Worm (Caenorhabditis elegans) whole organism, L4 larva: ENCODE results near the gene chin-1.
A peak's percentile ranks its signal among the peaks of the same experiment; 100 is the strongest.

Experiments used
- D1046.2 ChIP-seq: fragments of 200-800 bp; sonication (Bioruptor generic); IDR thresholded peaks from 2 replicates; pipeline ENCODE4 v1.3.6; 2022; ENCODE audit warnings: missing genetic modification characterization, missing compliant biosample characterization
- F49E8.2 ChIP-seq: sonication (generic microtip); optimal IDR thresholded peaks from 2 replicates; lab custom pipeline; 2016; ENCODE audit warnings: missing compliant biosample characterization, mild to moderate bottlenecking, missing genetic modification characterization, borderline replicate concordance
- T20F7.1 ChIP-seq: fragments of 200-800 bp; sonication (Bioruptor generic); optimal IDR thresholded peaks from 2 replicates; lab custom pipeline; 2018; ENCODE audit warnings: mild to moderate bottlenecking, missing genetic modification characterization, missing compliant biosample characterization
- T26A8.4 ChIP-seq: fragments of 200-800 bp; sonication (Bioruptor generic); IDR thresholded peaks from 2 replicates; pipeline ENCODE4 v1.3.6; 2022; ENCODE audit warnings: missing genetic modification characterization, missing compliant biosample characterization
- Y48G9A.11 ChIP-seq: fragments of 200-800 bp; sonication (Bioruptor generic); IDR thresholded peaks from 2 replicates; pipeline ENCODE4 v1.3.6; 2022; ENCODE audit warnings: missing genetic modification reagents, missing genetic modification characterization, missing compliant biosample characterization
- ama-1 ChIP-seq: fragments of 150-350 bp; optimal IDR thresholded peaks from 2 replicates; lab custom pipeline; 2014; ENCODE audit warnings: inconsistent platforms, mixed read lengths
- ceh-20 ChIP-seq: fragments of 200-800 bp; sonication (Bioruptor generic); IDR thresholded peaks from 2 replicates; pipeline ENCODE4 v1.3.6; 2022; ENCODE audit warnings: missing genetic modification reagents, missing genetic modification characterization, missing compliant biosample characterization
- ceh-44 ChIP-seq: fragments of 200-800 bp; sonication (Bioruptor generic); IDR thresholded peaks from 2 replicates; pipeline ENCODE4 v1.3.6; 2022; ENCODE audit warnings: missing genetic modification reagents, missing genetic modification characterization, missing compliant biosample characterization
- ceh-82 ChIP-seq: sonication (generic microtip); optimal IDR thresholded peaks from 2 replicates; lab custom pipeline; 2017; ENCODE audit warnings: missing biosample characterization, missing genetic modification characterization
- ces-1 ChIP-seq: fragments of 150-350 bp; sonication (generic microtip); optimal IDR thresholded peaks from 4 replicates; lab custom pipeline; 2014; ENCODE audit warnings: missing biosample characterization, missing genetic modification reagents, missing genetic modification characterization
- cey-2 ChIP-seq: sonication (generic microtip); optimal IDR thresholded peaks from 3 replicates; lab custom pipeline; 2017; ENCODE audit warnings: missing genetic modification characterization, mild to moderate bottlenecking, missing compliant biosample characterization, antibody characterized with exemption, borderline replicate concordance; ENCODE audit not compliant: insufficient read depth
- dpl-1 ChIP-seq: fragments of 150-350 bp; optimal IDR thresholded peaks from 2 replicates; lab custom pipeline; 2014; ENCODE audit warnings: missing biosample characterization, missing genetic modification reagents, missing genetic modification characterization
- dve-1 ChIP-seq: sonication (generic microtip); optimal IDR thresholded peaks from 2 replicates; lab custom pipeline; 2017; ENCODE audit warnings: antibody characterized with exemption, mild to moderate bottlenecking, missing genetic modification characterization, missing compliant biosample characterization; ENCODE audit not compliant: insufficient read depth
- fkh-10 ChIP-seq: fragments of 150-350 bp; optimal IDR thresholded peaks from 2 replicates; lab custom pipeline; 2014; ENCODE audit warnings: missing biosample characterization, missing genetic modification reagents, missing genetic modification characterization
- gei-8 ChIP-seq: fragments of 200-800 bp; sonication (Bioruptor generic); optimal IDR thresholded peaks from 2 replicates; lab custom pipeline; 2018; ENCODE audit warnings: mild to moderate bottlenecking, missing genetic modification characterization, missing compliant biosample characterization
- hif-1 ChIP-seq, 2 experiments: sonication (generic microtip); optimal IDR thresholded peaks; 2 replicates each; lab custom pipeline; 2016 to 2017; ENCODE audit warnings: missing compliant biosample characterization in 2 of 2, missing genetic modification characterization in 2 of 2, missing genetic modification reagents in 2 of 2, missing genotype in 2 of 2, mild to moderate bottlenecking in 1 of 2
- hlh-11 ChIP-seq: fragments of 200-800 bp; sonication (Bioruptor generic); optimal IDR thresholded peaks from 2 replicates; lab custom pipeline; 2018; ENCODE audit warnings: mild to moderate bottlenecking, missing genetic modification characterization, missing compliant biosample characterization
- lin-1 ChIP-seq: fragments of 200-800 bp; sonication (Bioruptor generic); IDR thresholded peaks from 2 replicates; pipeline ENCODE4 v1.3.6; 2022; ENCODE audit warnings: missing genetic modification reagents, missing genetic modification characterization, missing compliant biosample characterization
- lin-13 ChIP-seq: fragments of 150-350 bp; optimal IDR thresholded peaks from 2 replicates; lab custom pipeline; 2014; ENCODE audit warnings: missing biosample characterization, missing genetic modification reagents, missing genetic modification characterization
- madf-9 ChIP-seq: fragments of 200-800 bp; sonication (Bioruptor generic); conservative IDR thresholded peaks from 2 replicates; pipeline ENCODE4 v1.3.6; 2022; ENCODE audit warnings: missing genetic modification reagents, missing genetic modification characterization, missing compliant biosample characterization
- mdl-1 ChIP-seq, 2 experiments: fragments of 150-350 bp in 1 of 2; sonication (generic microtip) in 1 of 2; optimal IDR thresholded peaks; 2 replicates each; lab custom pipeline; 2014 to 2017; ENCODE audit warnings: missing biosample characterization in 2 of 2, missing genetic modification characterization in 2 of 2
- mdt-29 ChIP-seq: fragments of 200-800 bp; sonication (Bioruptor generic); IDR thresholded peaks from 2 replicates; pipeline ENCODE4 v1.3.6; 2022; ENCODE audit warnings: missing genetic modification reagents, missing genetic modification characterization, missing compliant biosample characterization
- mep-1 ChIP-seq: fragments of 150-350 bp; sonication (generic microtip); optimal IDR thresholded peaks from 3 replicates; lab custom pipeline; 2014; ENCODE audit warnings: missing biosample characterization, missing genetic modification characterization
- mxl-2 ChIP-seq: fragments of 200-800 bp; sonication (Bioruptor generic); conservative IDR thresholded peaks from 2 replicates; pipeline ENCODE4 v1.3.6; 2022; ENCODE audit warnings: missing genetic modification reagents, missing genetic modification characterization, missing compliant biosample characterization
- mxl-3 ChIP-seq: fragments of 200-800 bp; sonication (Bioruptor generic); optimal IDR thresholded peaks from 2 replicates; lab custom pipeline; 2018; ENCODE audit warnings: mild to moderate bottlenecking, missing genetic modification characterization, missing compliant biosample characterization
- nhr-10 ChIP-seq: fragments of 150-350 bp; optimal IDR thresholded peaks from 2 replicates; lab custom pipeline; 2014; ENCODE audit warnings: missing biosample characterization, missing genetic modification characterization
- nhr-11 ChIP-seq: fragments of 150-350 bp; optimal IDR thresholded peaks from 2 replicates; lab custom pipeline; 2014; ENCODE audit warnings: missing biosample characterization, missing genetic modification characterization
- nhr-111 ChIP-seq: fragments of 200-800 bp; sonication (Bioruptor generic); optimal IDR thresholded peaks from 2 replicates; lab custom pipeline; 2018; ENCODE audit warnings: mild to moderate bottlenecking, missing genetic modification characterization, missing compliant biosample characterization
- nhr-237 ChIP-seq: sonication (generic microtip); optimal IDR thresholded peaks from 2 replicates; lab custom pipeline; 2017; ENCODE audit warnings: missing biosample characterization, missing genetic modification characterization
- nhr-25 ChIP-seq: sonication (generic microtip); optimal IDR thresholded peaks from 2 replicates; lab custom pipeline; 2017; ENCODE audit warnings: missing genetic modification characterization, mild to moderate bottlenecking, missing compliant biosample characterization, antibody characterized with exemption, moderate library complexity, borderline replicate concordance; ENCODE audit not compliant: insufficient read depth
- nhr-42 ChIP-seq: fragments of 200-800 bp; sonication (Bioruptor generic); IDR thresholded peaks from 2 replicates; pipeline ENCODE4 v1.3.6; 2022; ENCODE audit warnings: missing genetic modification characterization, missing compliant biosample characterization
- nhr-48 ChIP-seq: sonication (generic microtip); optimal IDR thresholded peaks from 2 replicates; lab custom pipeline; 2016; ENCODE audit warnings: mild to moderate bottlenecking, missing genetic modification characterization, missing compliant biosample characterization
- nhr-76 ChIP-seq: fragments of 150-350 bp; optimal IDR thresholded peaks from 2 replicates; lab custom pipeline; 2014; ENCODE audit warnings: missing biosample characterization, missing genetic modification characterization
- pha-4 ChIP-seq, 2 experiments: fragments of 150-350 bp in 1 of 2; fragments of 200-800 bp in 1 of 2; sonication (Bioruptor generic) in 1 of 2; IDR thresholded peaks in 1 of 2; optimal IDR thresholded peaks in 1 of 2; 2 replicates each; pipeline versions ENCODE4 v1.3.6 to Lab custom; 2014 to 2022; ENCODE audit warnings: missing genetic modification characterization in 2 of 2, missing genetic modification reagents in 2 of 2, missing biosample characterization in 1 of 2, missing compliant biosample characterization in 1 of 2
- pqm-1 ChIP-seq: sonication (generic microtip); optimal IDR thresholded peaks from 2 replicates; lab custom pipeline; 2017; ENCODE audit warnings: missing biosample characterization, missing genetic modification characterization
- saeg-2 ChIP-seq: fragments of 200-800 bp; sonication (Bioruptor generic); IDR thresholded peaks from 2 replicates; pipeline ENCODE4 v1.3.6; 2022; ENCODE audit warnings: missing genetic modification reagents, missing genetic modification characterization, missing compliant biosample characterization
- sdz-12 ChIP-seq: fragments of 200-800 bp; sonication (Bioruptor generic); optimal IDR thresholded peaks from 2 replicates; lab custom pipeline; 2018; ENCODE audit warnings: mild to moderate bottlenecking, missing genetic modification characterization, missing compliant biosample characterization
- set-16 ChIP-seq: fragments of 200-800 bp; sonication (Bioruptor generic); IDR thresholded peaks from 2 replicates; pipeline ENCODE4 v1.3.6; 2022; ENCODE audit warnings: missing genetic modification reagents, missing genetic modification characterization, missing compliant biosample characterization
- skn-1 ChIP-seq: fragments of 150-350 bp; optimal IDR thresholded peaks from 2 replicates; lab custom pipeline; 2014; ENCODE audit warnings: missing biosample characterization, missing genetic modification characterization
- snpc-1.2 ChIP-seq: fragments of 200-800 bp; sonication (Bioruptor generic); IDR thresholded peaks from 2 replicates; pipeline ENCODE4 v1.3.6; 2022; ENCODE audit warnings: missing genetic modification reagents, missing genetic modification characterization, missing compliant biosample characterization
- spr-3 ChIP-seq: fragments of 200-800 bp; sonication (Bioruptor generic); optimal IDR thresholded peaks from 2 replicates; lab custom pipeline; 2018; ENCODE audit warnings: mild to moderate bottlenecking, missing genetic modification characterization, missing compliant biosample characterization
- tag-97 ChIP-seq: fragments of 200-800 bp; sonication (Bioruptor generic); IDR thresholded peaks from 2 replicates; pipeline ENCODE4 v1.3.6; 2022; ENCODE audit warnings: missing genetic modification characterization, missing compliant biosample characterization
- tra-1 ChIP-seq: fragments of 200-800 bp; sonication (Bioruptor generic); IDR thresholded peaks from 2 replicates; pipeline ENCODE4 v1.3.6; 2022; ENCODE audit warnings: missing genetic modification reagents, missing genetic modification characterization, missing compliant biosample characterization
- unc-130 ChIP-seq: sonication (generic microtip); optimal IDR thresholded peaks from 2 replicates; lab custom pipeline; 2016; ENCODE audit warnings: missing genetic modification reagents, missing genetic modification characterization, missing compliant biosample characterization
- unc-39 ChIP-seq: sonication (generic microtip); optimal IDR thresholded peaks from 2 replicates; lab custom pipeline; 2017; ENCODE audit warnings: missing biosample characterization, missing genetic modification characterization
- unc-62 ChIP-seq, 3 experiments: fragments of 150-350 bp in 1 of 3; sonication (generic microtip); optimal IDR thresholded peaks in 2 of 3; peaks in 1 of 3; 1 replicate in 1 of 3; 2 replicates in 2 of 3; lab custom pipeline; 2014 to 2017; ENCODE audit warnings: missing biosample characterization in 3 of 3, missing genetic modification characterization in 3 of 3, missing genetic modification reagents in 3 of 3, missing genotype in 1 of 3
- vab-7 ChIP-seq: fragments of 200-800 bp; sonication (Bioruptor generic); IDR thresholded peaks from 2 replicates; pipeline ENCODE4 v1.3.6; 2022; ENCODE audit warnings: missing genetic modification reagents, missing genetic modification characterization, missing compliant biosample characterization
- zip-11 ChIP-seq: fragments of 200-800 bp; sonication (Bioruptor generic); IDR thresholded peaks from 2 replicates; pipeline ENCODE4 v1.3.6; 2022; ENCODE audit warnings: missing genetic modification characterization, missing compliant biosample characterization
- zip-2 ChIP-seq: fragments of 150-350 bp; optimal IDR thresholded peaks from 2 replicates; lab custom pipeline; 2014; ENCODE audit warnings: missing biosample characterization, missing genetic modification characterization
- ztf-11 ChIP-seq: fragments of 150-350 bp; optimal IDR thresholded peaks from 2 replicates; lab custom pipeline; 2014; ENCODE audit warnings: missing biosample characterization, missing genetic modification characterization

The chin-1 gene

ce11 chrIII:981960-982359, 55.1 kb downstream of the chin-1 start (continued):
- no peak for TF ChIP-seq tra-1 (GFP tag; lab: Robert Waterston, UW)
- TF ChIP-seq saeg-2 (GFP tag; lab: Robert Waterston, UW), result no peak
- peak in 1 of 2 experiments; percentile 33 for TF ChIP-seq unc-62 (GFP tag; optimal IDR thresholded peaks at IDR 0.05 in 1 of 2; lab: Kevin White, UChicago)
- TF ChIP-seq unc-62 (tag; optimal IDR thresholded peaks at IDR 0.05; lab: Kevin White, UChicago), result no peak
- no peak for TF ChIP-seq ceh-20 (GFP tag; lab: Robert Waterston, UW)
- no peak for TF ChIP-seq madf-9 (GFP tag; lab: Robert Waterston, UW)
- TF ChIP-seq skn-1 (tag; lab: Kevin White, UChicago), result no peak
- no peak for TF ChIP-seq mdt-29 (GFP tag; lab: Robert Waterston, UW)
- no peak for TF ChIP-seq nhr-48 (tag; lab: Kevin White, UChicago)
- TF ChIP-seq zip-11 (GFP tag; lab: Robert Waterston, UW), result no peak
- TF ChIP-seq ztf-11 (tag; lab: Kevin White, UChicago), result no peak
- TF ChIP-seq cey-2 (tag; lab: Kevin White, UChicago), result no peak
- TF ChIP-seq nhr-25, result no peak
- TF ChIP-seq mxl-2 (GFP tag; lab: Robert Waterston, UW), result no peak
- TF ChIP-seq ces-1 (GFP tag; lab: Kevin White, UChicago), result no peak
- TF ChIP-seq D1046.2, result no peak
- no peak for TF ChIP-seq mxl-3 (GFP tag; lab: Kevin White, UChicago)
- no peak for TF ChIP-seq unc-39 (tag; lab: Kevin White, UChicago)
- no peak for TF ChIP-seq sdz-12 (GFP tag; lab: Kevin White, UChicago)
- TF ChIP-seq zip-2 (tag; lab: Kevin White, UChicago), result no peak
- no peak for TF ChIP-seq nhr-76 (tag; lab: Kevin White, UChicago)
- no peak for TF ChIP-seq ceh-44 (GFP tag; lab: Robert Waterston, UW)
- TF ChIP-seq ceh-82 (tag; lab: Kevin White, UChicago), result no peak
- no peak for TF ChIP-seq vab-7 (GFP tag; lab: Robert Waterston, UW)
- no peak for TF ChIP-seq T26A8.4 (GFP tag; lab: Robert Waterston, UW)
- no peak for TF ChIP-seq snpc-1.2 (GFP tag; lab: Robert Waterston, UW)
- peak; percentile 15 for TF ChIP-seq dpl-1 (GFP tag; lab: Kevin White, UChicago)
- TF ChIP-seq set-16, result no peak
- TF ChIP-seq lin-1 (GFP tag; lab: Robert Waterston, UW), result no peak
- TF ChIP-seq nhr-42, result no peak
- peak; percentile 19 for TF ChIP-seq dve-1 (tag; lab: Kevin White, UChicago)
- TF ChIP-seq lin-13 (GFP tag; lab: Kevin White, UChicago), result peak; percentile 18
- no peak for TF ChIP-seq nhr-10
- no peak for TF ChIP-seq spr-3 (GFP tag; lab: Kevin White, UChicago)
- no peak for TF ChIP-seq hif-1 (tag; optimal IDR thresholded peaks at IDR 0.05; lab: Kevin White, UChicago)
- no peak for TF ChIP-seq mdl-1 (tag; optimal IDR thresholded peaks at IDR 0.05; lab: Kevin White, UChicago)
- TF ChIP-seq gei-8 (GFP tag; lab: Kevin White, UChicago), result no peak
- no peak for TF ChIP-seq tag-97
- no peak for TF ChIP-seq nhr-11 (tag; lab: Kevin White, UChicago)
- no peak for TF ChIP-seq fkh-10 (GFP tag; lab: Kevin White, UChicago)
- TF ChIP-seq pqm-1 (tag; lab: Kevin White, UChicago), result no peak
- TF ChIP-seq mep-1, result no peak
- TF ChIP-seq F49E8.2 (tag; lab: Kevin White, UChicago), result no peak
- no peak for TF ChIP-seq Y48G9A.11 (GFP tag; lab: Robert Waterston, UW)
- TF ChIP-seq hlh-11 (tag; lab: Kevin White, UChicago), result peak; percentile 34
- no peak for TF ChIP-seq ama-1 (lab: Kevin White, UChicago)
- no peak for TF ChIP-seq unc-130 (GFP tag; lab: Kevin White, UChicago)
- no peak for TF ChIP-seq pha-4 (GFP tag; IDR thresholded peaks at IDR 0.05; lab: Robert Waterston, UW)
- TF ChIP-seq pha-4 (tag; optimal IDR thresholded peaks at IDR 0.05; lab: Kevin White, UChicago), result no peak
- no peak for TF ChIP-seq T20F7.1
- TF ChIP-seq nhr-111 (GFP tag; lab: Kevin White, UChicago), result no peak
- no peak for TF ChIP-seq nhr-237 (tag; lab: Kevin White, UChicago)
